Worm (Caenorhabditis elegans): ENCODE measurements around the gene F01G10.5.

F01G10.5 gene

DNA sequence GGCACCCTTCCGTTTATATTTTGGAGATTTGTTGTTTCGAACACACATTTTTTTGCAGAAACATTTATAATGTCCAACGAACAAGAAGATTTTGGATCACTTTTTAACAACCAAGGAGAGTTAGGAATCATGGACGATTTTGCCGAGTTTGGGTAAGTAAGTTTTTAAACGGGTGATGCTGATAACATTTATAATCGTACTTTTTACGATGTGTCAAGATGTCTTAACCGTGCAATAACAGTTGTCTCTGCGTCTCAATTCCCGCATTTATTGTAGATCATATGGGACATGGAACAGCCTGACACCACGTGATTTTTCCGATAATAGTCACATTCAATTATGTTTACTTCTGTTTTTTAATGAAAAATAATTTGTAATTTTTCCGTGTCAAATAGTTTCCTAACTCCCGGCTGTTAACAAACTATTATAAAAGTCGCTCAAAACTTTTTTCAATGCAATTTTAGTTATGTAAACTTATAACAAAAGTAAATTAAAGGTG lies 19.8 kb upstream of the F01G10.5 start, which contains the start of gene daf-14:
TSS of gene daf-14 (plus strand) at position 51 of the 499 bp plus-strand sequence.
- no peak for TF ChIP-seq him-1 (tag; optimal IDR thresholded peaks at IDR 0.05)
- no peak for TF ChIP-seq dao-5 (tag; optimal IDR thresholded peaks at IDR 0.05)
- TF ChIP-seq W03F9.2 (tag; optimal IDR thresholded peaks at IDR 0.05), result no peak

- TF ChIP-seq dao-5 (tag; optimal IDR thresholded peaks at IDR 0.05), result no peak
- TF ChIP-seq him-1 (tag; optimal IDR thresholded peaks at IDR 0.05), result no peak
- no peak for TF ChIP-seq W03F9.2 (tag; optimal IDR thresholded peaks at IDR 0.05)
Measured at ce11 chrIV:10245666-10246210, 14.9 kb upstream of the F01G10.5 start, which contains the start of gene F01G10.10. Gene F01G10.10 (plus strand): TSS chrIV:10246160.

ce11 chrIV:10243276-10243675 lies 12.4 kb upstream of the F01G10.5 start, which contains the start of gene tkt-1:
Gene tkt-1 (plus strand): TSS chrIV:10243612.
- TF ChIP-seq him-1 (tag; optimal IDR thresholded peaks at IDR 0.05) (no peak), W03F9.2 (tag; optimal IDR thresholded peaks at IDR 0.05) (no peak), dao-5 (tag; optimal IDR thresholded peaks at IDR 0.05) (no peak)

ce11 chrIV:10242458-10243123 lies 11.7 kb upstream of the F01G10.5 start:
- TF ChIP-seq dao-5 (tag; optimal IDR thresholded peaks at IDR 0.05) (no peak), W03F9.2 (tag; optimal IDR thresholded peaks at IDR 0.05) (no peak), him-1 (tag; optimal IDR thresholded peaks at IDR 0.05) (no peak)

DNA sequence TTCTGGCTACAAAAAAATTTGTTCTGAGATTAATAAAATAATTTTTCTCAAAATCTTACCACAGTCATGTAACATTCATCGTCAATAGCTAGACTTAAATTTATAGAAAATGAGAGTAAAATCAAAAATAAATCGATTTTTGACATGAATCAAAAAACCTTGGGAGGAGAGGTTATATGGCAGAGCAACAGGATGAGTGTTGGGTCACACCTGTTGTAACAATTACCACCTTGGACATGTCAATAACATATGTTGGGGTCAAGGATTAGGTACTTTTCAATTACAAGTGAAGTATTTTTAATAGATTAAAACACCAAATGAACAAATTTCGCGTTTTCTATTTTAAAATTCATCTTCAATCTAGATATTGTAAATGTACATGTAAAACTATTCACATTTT lies 10.8 kb upstream of the F01G10.5 start, which contains the start of gene lipl-7:
TSS of gene lipl-7 (minus strand) at position 165 of the 400 bp plus-strand sequence.
- TF ChIP-seq W03F9.2 (tag; optimal IDR thresholded peaks at IDR 0.05), result no peak
- TF ChIP-seq him-1 (tag; optimal IDR thresholded peaks at IDR 0.05), result no peak
- TF ChIP-seq dao-5 (tag; optimal IDR thresholded peaks at IDR 0.05), result no peak

DNA sequence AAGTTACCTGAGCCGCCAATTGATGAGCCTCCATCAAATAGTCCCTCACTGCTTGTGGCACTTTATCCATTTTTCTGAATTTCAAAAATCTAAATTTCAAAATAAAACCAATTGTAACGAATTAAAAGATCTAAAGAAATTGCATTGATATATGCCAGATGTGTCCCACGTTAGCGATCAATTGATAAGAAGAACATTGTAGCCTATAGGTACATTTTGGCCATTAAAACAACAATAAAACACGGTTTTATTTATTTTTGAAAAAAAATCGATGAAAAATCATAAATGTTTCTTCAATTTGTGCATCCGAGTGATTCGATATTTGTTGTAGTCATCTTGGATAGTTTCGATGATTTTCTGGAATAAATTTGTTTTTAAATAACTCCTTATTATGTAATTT lies 8.2 kb upstream of the F01G10.5 start, which contains the start of gene ech-8:
TSS of gene ech-8 (minus strand) at position 132 of the 400 bp plus-strand sequence.
- TF ChIP-seq W03F9.2 (tag; optimal IDR thresholded peaks at IDR 0.05) (no peak), dao-5 (tag; optimal IDR thresholded peaks at IDR 0.05) (no peak), him-1 (tag; optimal IDR thresholded peaks at IDR 0.05) (no peak)

ce11 chrIV:10236106-10236505 lies 5.2 kb upstream of the F01G10.5 start:
- TF ChIP-seq him-1 (tag; optimal IDR thresholded peaks at IDR 0.05) (no peak), W03F9.2 (tag; optimal IDR thresholded peaks at IDR 0.05) (no peak), dao-5 (tag; optimal IDR thresholded peaks at IDR 0.05) (no peak)

ce11 chrIV:10235279-10235829 lies 4.5 kb upstream of the F01G10.5 start, which contains the start of gene ech-9:
Gene ech-9 (minus strand): TSS chrIV:10235329.
- TF ChIP-seq dao-5 (tag; optimal IDR thresholded peaks at IDR 0.05) (no peak), W03F9.2 (tag; optimal IDR thresholded peaks at IDR 0.05) (no peak), him-1 (tag; optimal IDR thresholded peaks at IDR 0.05) (no peak)

- TF ChIP-seq dao-5 (tag; optimal IDR thresholded peaks at IDR 0.05) (no peak), W03F9.2 (tag; optimal IDR thresholded peaks at IDR 0.05) (no peak), him-1 (tag; optimal IDR thresholded peaks at IDR 0.05) (no peak)
Measured at ce11 chrIV:10232456-10232855, 1.6 kb upstream of the F01G10.5 start, which contains the start of gene F01G10.4. Gene F01G10.4 (minus strand): TSS chrIV:10232556.

DNA sequence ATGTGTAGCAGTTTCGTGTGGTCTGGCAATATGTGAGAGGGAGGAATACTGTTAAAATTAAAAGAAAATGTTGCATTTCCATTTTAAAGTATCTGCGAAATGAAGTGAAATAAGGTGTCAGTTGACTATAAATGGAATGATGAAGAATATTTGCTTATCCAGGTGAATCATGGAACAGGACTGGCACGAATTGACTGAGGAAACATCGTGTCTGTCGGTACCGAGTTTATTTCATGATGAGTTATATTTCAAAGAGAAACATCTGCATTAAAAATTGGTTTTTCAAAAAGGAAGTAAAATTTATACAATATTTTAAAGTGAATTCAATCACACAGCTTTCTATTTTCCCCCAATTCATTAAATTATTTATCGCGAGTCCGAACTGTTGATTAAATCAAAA lies 3.3 kb downstream of the F01G10.5 start, which contains the start of gene F01G10.6:
TSS of gene F01G10.6 (minus strand) at position 101 of the 400 bp plus-strand sequence.
- TF ChIP-seq W03F9.2 (tag; optimal IDR thresholded peaks at IDR 0.05), result no peak
- TF ChIP-seq dao-5 (tag; optimal IDR thresholded peaks at IDR 0.05), result no peak
- no peak for TF ChIP-seq him-1 (tag; optimal IDR thresholded peaks at IDR 0.05)

DNA sequence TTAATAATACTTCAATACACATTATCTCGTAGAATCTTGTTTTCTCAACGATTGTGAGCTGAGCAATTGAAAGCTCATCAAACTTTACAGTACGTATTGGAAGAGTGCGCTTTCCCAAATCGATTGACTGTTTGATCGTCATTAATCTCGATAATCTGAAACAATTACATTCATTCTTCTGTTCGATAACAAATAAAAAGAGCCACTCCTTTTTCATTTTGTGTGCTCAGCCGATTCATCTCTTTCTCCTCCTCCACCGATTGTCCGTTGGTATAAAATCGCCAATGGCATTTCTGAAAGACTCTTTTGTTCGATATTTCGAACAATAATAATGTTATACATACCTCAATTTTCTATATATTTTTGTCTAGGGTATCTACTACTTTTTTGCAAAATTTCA lies 7.1 kb downstream of the F01G10.5 start, which contains the start of gene nas-12:
TSS of gene nas-12 (plus strand) at position 301 of the 400 bp plus-strand sequence.
- TF ChIP-seq W03F9.2 (tag; optimal IDR thresholded peaks at IDR 0.05), result no peak
- TF ChIP-seq him-1 (tag; optimal IDR thresholded peaks at IDR 0.05), result no peak
- TF ChIP-seq dao-5 (tag; optimal IDR thresholded peaks at IDR 0.05), result no peak

DNA sequence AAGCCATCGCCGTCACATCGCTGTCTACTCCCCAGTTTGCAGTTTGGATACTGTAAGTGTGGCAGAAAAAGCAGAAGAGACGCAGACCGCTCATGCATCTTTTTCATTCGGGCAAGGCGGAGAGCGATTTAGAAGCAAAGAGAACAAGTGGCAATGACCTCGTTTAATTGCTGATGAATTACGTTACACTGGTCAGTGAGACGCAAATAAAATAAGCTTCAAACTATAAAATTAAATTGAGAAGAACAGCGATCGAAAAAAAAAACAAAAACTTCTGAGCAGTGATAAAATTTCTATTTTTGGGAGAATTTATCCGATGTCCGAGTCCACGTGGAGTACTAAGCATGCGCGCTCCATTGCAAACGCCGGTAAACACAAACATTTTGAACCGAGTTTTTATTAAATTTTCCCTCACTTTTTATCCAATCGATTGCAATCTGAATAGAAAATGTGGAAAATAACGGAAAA lies 8.7 kb downstream of the F01G10.5 start, which contains the start of gene C24F3.2:
TSS of gene C24F3.2 (plus strand) at position 418 of the 468 bp plus-strand sequence.
- TF ChIP-seq dao-5 (tag; optimal IDR thresholded peaks at IDR 0.05) (no peak), him-1 (tag; optimal IDR thresholded peaks at IDR 0.05) (peak; percentile 7)

- no peak for TF ChIP-seq dao-5 (tag; optimal IDR thresholded peaks at IDR 0.05)
- TF ChIP-seq W03F9.2 (tag; optimal IDR thresholded peaks at IDR 0.05), result no peak
- no peak for TF ChIP-seq him-1 (tag; optimal IDR thresholded peaks at IDR 0.05)
Measured at ce11 chrIV:10221187-10221586, 9.7 kb downstream of the F01G10.5 start, which contains the start of gene tram-1. Gene tram-1 (minus strand): TSS chrIV:10221287.

All from whole organism, L4/young adult.